2 fruit fly cellular contexts compared by ENCODE assay signal in the genomic region with DNA sequence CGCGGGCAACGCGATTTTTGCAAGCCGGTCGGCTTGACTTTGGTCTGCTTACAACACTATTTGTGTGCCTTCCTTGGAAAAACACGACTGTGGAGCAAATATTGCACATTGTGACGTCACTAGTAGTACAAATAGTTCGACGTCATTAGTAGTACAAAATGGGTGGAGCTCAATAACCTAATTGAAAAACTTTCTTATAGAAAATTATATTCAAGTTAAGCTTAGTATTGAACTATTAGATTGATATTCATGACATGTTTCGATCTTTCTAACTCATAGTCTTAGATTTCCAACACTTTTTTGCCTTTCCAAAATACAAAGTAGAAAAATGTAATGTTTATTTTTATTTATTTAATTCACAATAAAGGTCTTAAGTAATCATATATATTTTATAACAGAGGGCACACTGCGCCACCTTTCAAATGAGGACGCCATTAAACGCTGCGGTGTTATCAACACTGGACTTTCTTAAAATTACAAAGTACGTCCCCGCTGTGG.
TF ChIP-seq lines count a peak whose summit lies in the region.

Gene Rrp1, minus strand, starts transcription at position 70 of the 498 bp plus-strand sequence.
Gene gammaTub23C, plus strand, starts transcription at position 453 of the 498 bp plus-strand sequence.

TF ChIP-seq in whole organism, embryonic, 481 proteins besides CTCF, POLR2A, EP300 and RAD21 (continued from another document and continues in another):
- TF ChIP-seq bsh (GFP tag; optimal IDR thresholded peaks at IDR 0.05; lab: Kevin White, UChicago) (peak; percentile 71 to 83), Bteb2 (GFP tag; optimal IDR thresholded peaks at IDR 0.05; lab: Kevin White, UChicago) (peak; percentile 67), Sox100B (GFP tag; optimal IDR thresholded peaks at IDR 0.05; lab: Kevin White, UChicago) (peak; percentile 95), Stat92E (GFP tag; optimal IDR thresholded peaks at IDR 0.05; lab: Kevin White, UChicago) (peak in 1 of 3 experiments; percentile 92), Sry-β (GFP tag; optimal IDR thresholded peaks at IDR 0.05; lab: Kevin White, UChicago) (peak; percentile 61), MESR4 (GFP tag; optimal IDR thresholded peaks at IDR 0.05; lab: Kevin White, UChicago) (peak; percentile 2), her (GFP tag; optimal IDR thresholded peaks at IDR 0.05; lab: Kevin White, UChicago) (peak; percentile 14), gce (GFP tag; IDR thresholded peaks at IDR 0.05; lab: Robert Waterston, UW) (0 out of 3 replicates have a peak, but pooled peaks have one; percentile 36), rib (GFP tag; IDR thresholded peaks at IDR 0.05; lab: Robert Waterston, UW) (peak; percentile 67; the same call in 1 of the 2 replicates), CG34422 (GFP tag; IDR thresholded peaks at IDR 0.05; lab: Robert Waterston, UW) (peak; percentile 74; the same call in 2 of the 3 replicates), E2f1 (GFP tag; IDR thresholded peaks at IDR 0.05; lab: Robert Waterston, UW) (peak; percentile 79), CG31441 (GFP tag; IDR thresholded peaks at IDR 0.05; lab: Robert Waterston, UW) (peak; percentile 94), cato (GFP tag; optimal IDR thresholded peaks at IDR 0.05; lab: Kevin White, UChicago; ENCODE audit: borderline replicate concordance) (peak; percentile 92), CG14667 (GFP tag; IDR thresholded peaks at IDR 0.05; lab: Robert Waterston, UW) (peak; percentile 72), Bgb (GFP tag; IDR thresholded peaks at IDR 0.05; lab: Robert Waterston, UW; ENCODE audit: partially characterized antibody) (no peak), bab2 (GFP tag; optimal IDR thresholded peaks at IDR 0.05; lab: Kevin White, UChicago) (peak; percentile 63), CG12236 (GFP tag; optimal IDR thresholded peaks at IDR 0.05; lab: Kevin White, UChicago) (peak; percentile 41), sna (GFP tag; IDR thresholded peaks at IDR 0.05; lab: Robert Waterston, UW; ENCODE audit: partially characterized antibody) (no peak), CG32772 (GFP tag; IDR thresholded peaks at IDR 0.05; lab: Robert Waterston, UW) (peak; percentile 88), CG2875 (GFP tag; optimal IDR thresholded peaks at IDR 0.05; lab: Kevin White, UChicago) (peak; percentile 73), Med (GFP tag; lab: Kevin White, UChicago) (peak; percentile 88), gcm (GFP tag; optimal IDR thresholded peaks at IDR 0.05; lab: Kevin White, UChicago) (peak; percentile 86), CG4282 (GFP tag; optimal IDR thresholded peaks at IDR 0.05; lab: Kevin White, UChicago) (no peak), bbx (GFP tag; IDR thresholded peaks at IDR 0.05; lab: Robert Waterston, UW; ENCODE audit: partially characterized antibody) (no peak), NK7.1 (GFP tag; optimal IDR thresholded peaks at IDR 0.05; lab: Kevin White, UChicago) (peak; percentile 50), vvl (GFP tag; IDR thresholded peaks at IDR 0.05; lab: Robert Waterston, UW) (peak; percentile 83; the same call in 1 of the 2 replicates), CG6254 (GFP tag; optimal IDR thresholded peaks at IDR 0.05; lab: Kevin White, UChicago) (peak; percentile 77), CG18262 (tag; optimal IDR thresholded peaks at IDR 0.05; lab: Kevin White, UChicago) (peak; percentile 95), CG15011 (GFP tag; optimal IDR thresholded peaks at IDR 0.05; lab: Kevin White, UChicago) (peak; percentile 87), CG6272 (GFP tag; IDR thresholded peaks at IDR 0.05; lab: Robert Waterston, UW) (peak; percentile 79; the same call in 1 of the 2 replicates), tgo (GFP tag; IDR thresholded peaks at IDR 0.05; lab: Robert Waterston, UW) (peak; percentile 86), ab (GFP tag; optimal IDR thresholded peaks at IDR 0.05; lab: Kevin White, UChicago) (peak; percentile 48), tll (GFP tag; optimal IDR thresholded peaks at IDR 0.05; lab: Kevin White, UChicago) (peak; percentile 49 to 78), CG7556 (GFP tag; optimal IDR thresholded peaks at IDR 0.05; lab: Kevin White, UChicago) (peak; percentile 94), CG13624 (GFP tag; optimal IDR thresholded peaks at IDR 0.05; lab: Kevin White, UChicago) (peak; percentile 73), nerfin-2 (GFP tag; IDR thresholded peaks at IDR 0.05; lab: Robert Waterston, UW; ENCODE audit: partially characterized antibody) (no peak), Nf-YC (tag; optimal IDR thresholded peaks at IDR 0.05; lab: Kevin White, UChicago) (peak; percentile 84), psq (GFP tag; optimal IDR thresholded peaks at IDR 0.05; lab: Kevin White, UChicago) (peak; percentile 71), kay (GFP tag; optimal IDR thresholded peaks at IDR 0.05; lab: Kevin White, UChicago) (peak; percentile 83), kni (GFP tag; optimal IDR thresholded peaks at IDR 0.05; lab: Kevin White, UChicago) (peak; percentile 85), CG9932 (GFP tag; IDR thresholded peaks at IDR 0.05; lab: Robert Waterston, UW) (peak; percentile 85; the same call in 1 of the 2 replicates), lbe (GFP tag; optimal IDR thresholded peaks at IDR 0.05; lab: Kevin White, UChicago) (peak; percentile 75), CG18011 (GFP tag; optimal IDR thresholded peaks at IDR 0.05; lab: Kevin White, UChicago) (peak; percentile 70), exex (tag; optimal IDR thresholded peaks at IDR 0.05; lab: Kevin White, UChicago) (peak; percentile 63), tx (GFP tag; optimal IDR thresholded peaks at IDR 0.05; lab: Kevin White, UChicago) (peak; percentile 40), CG4617 (GFP tag; optimal IDR thresholded peaks at IDR 0.05; lab: Kevin White, UChicago; ENCODE audit: borderline replicate concordance) (peak; percentile 84), CG10565 (GFP tag; optimal IDR thresholded peaks at IDR 0.05; lab: Kevin White, UChicago) (peak; percentile 63), pros (GFP tag; optimal IDR thresholded peaks at IDR 0.05; lab: Kevin White, UChicago) (peak; percentile 47), bcd (GFP tag; optimal IDR thresholded peaks at IDR 0.05; lab: Kevin White, UChicago) (peak; percentile 93), Eip74EF (GFP tag; optimal IDR thresholded peaks at IDR 0.05; lab: Kevin White, UChicago) (peak in 1 of 2 experiments; percentile 86), CG3847 (GFP tag; IDR thresholded peaks at IDR 0.05; lab: Robert Waterston, UW) (peak; percentile 89), CG4328 (GFP tag; optimal IDR thresholded peaks at IDR 0.05; lab: Kevin White, UChicago) (peak; percentile 84), dpn (GFP tag; optimal IDR thresholded peaks at IDR 0.05; lab: Kevin White, UChicago) (peak; percentile 81 to 89), CG10366 (GFP tag; IDR thresholded peaks at IDR 0.05; lab: Robert Waterston, UW) (peak; percentile 72), phol (tag; optimal IDR thresholded peaks at IDR 0.05; lab: Kevin White, UChicago) (peak; percentile 96), CG3995 (GFP tag; optimal IDR thresholded peaks at IDR 0.05; lab: Kevin White, UChicago) (peak; percentile 67), Hr3 (GFP tag; optimal IDR thresholded peaks at IDR 0.05; lab: Kevin White, UChicago) (peak; percentile 94), CG11723 (GFP tag; optimal IDR thresholded peaks at IDR 0.05; lab: Kevin White, UChicago) (peak; percentile 85), NC2α (GFP tag; optimal IDR thresholded peaks at IDR 0.05; lab: Kevin White, UChicago) (no peak)

TF ChIP-seq in whole organism, prepupa, 60 proteins besides CTCF, POLR2A, EP300 and RAD21 (continued from another document):
- TF ChIP-seq CG8632 (GFP tag; optimal IDR thresholded peaks at IDR 0.05; lab: Kevin White, UChicago) (peak; percentile 90), fd85E (GFP tag; optimal IDR thresholded peaks at IDR 0.05; lab: Kevin White, UChicago) (no peak), salr (GFP tag; optimal IDR thresholded peaks at IDR 0.05; lab: Kevin White, UChicago) (peak in 1 of 2 experiments; percentile 53), dac (GFP tag; optimal IDR thresholded peaks at IDR 0.05; lab: Kevin White, UChicago) (peak; percentile 79), CG6276 (GFP tag; optimal IDR thresholded peaks at IDR 0.05; lab: Kevin White, UChicago) (no peak), CG32006 (GFP tag; optimal IDR thresholded peaks at IDR 0.05; lab: Kevin White, UChicago) (peak; percentile 96), CG6792 (GFP tag; optimal IDR thresholded peaks at IDR 0.05; lab: Kevin White, UChicago) (peak; percentile 89), CG6808 (GFP tag; optimal IDR thresholded peaks at IDR 0.05; lab: Kevin White, UChicago) (peak; percentile 90), Lpt (GFP tag; optimal IDR thresholded peaks at IDR 0.05; lab: Kevin White, UChicago) (peak; percentile 88), Ets96B (tag; optimal IDR thresholded peaks at IDR 0.05; lab: Kevin White, UChicago) (peak; percentile 87), dsx (GFP tag; optimal IDR thresholded peaks at IDR 0.05; lab: Kevin White, UChicago; ENCODE audit: poor library complexity, severe bottlenecking) (peak; percentile 90)
